Worm (Caenorhabditis elegans): ENCODE results near the gene Y38A10A.2.
A peak's percentile ranks its signal among the peaks of the same experiment; 100 is the strongest.

Y38A10A.2 gene

DNA sequence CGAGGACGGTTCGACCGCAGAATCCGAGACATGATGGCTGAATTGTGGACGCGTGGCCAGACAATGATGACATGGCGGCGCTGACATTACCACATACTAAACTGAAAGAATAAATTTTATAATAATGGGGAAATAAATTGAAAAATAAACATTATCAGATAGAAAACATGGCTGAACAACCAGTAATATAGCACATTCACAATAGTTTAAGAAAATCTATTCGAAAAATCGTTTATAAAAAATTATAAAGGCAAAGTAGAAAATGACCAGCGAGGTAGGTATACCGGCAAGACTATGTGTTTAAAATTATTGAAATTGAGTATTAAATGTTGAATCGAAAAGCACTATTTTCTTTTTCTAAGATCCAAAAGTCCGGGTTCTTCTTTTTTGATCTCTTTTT lies 12.1 kb downstream of the Y38A10A.2 start, which contains the start of gene jamp-1:
Gene jamp-1, minus strand, starts transcription at position 101 of the 400 bp plus-strand sequence.
- TF ChIP-seq unc-62 (GFP tag; optimal IDR thresholded peaks at IDR 0.05) (no peak), unc-86 (tag; optimal IDR thresholded peaks at IDR 0.05) (no peak), hlh-17 (GFP tag; optimal IDR thresholded peaks at IDR 0.05; ENCODE audit: borderline replicate concordance) (no peak), pqm-1 (tag; optimal IDR thresholded peaks at IDR 0.05) (no peak), unc-30 (tag; optimal IDR thresholded peaks at IDR 0.05) (no peak), dpl-1 (GFP tag; optimal IDR thresholded peaks at IDR 0.05) (no peak), vab-15 (tag; optimal IDR thresholded peaks at IDR 0.05) (no peak), sptf-1 (tag; optimal IDR thresholded peaks at IDR 0.05) (no peak), aha-1 (tag; optimal IDR thresholded peaks at IDR 0.05) (no peak), elt-2 (tag; optimal IDR thresholded peaks at IDR 0.05) (no peak), C04F5.9 (tag; optimal IDR thresholded peaks at IDR 0.05) (no peak), irx-1 (tag; optimal IDR thresholded peaks at IDR 0.05) (no peak), efl-1 (optimal IDR thresholded peaks at IDR 0.05) (no peak), efl-1 (GFP tag; optimal IDR thresholded peaks at IDR 0.05 in 1 of 2) (no peak), nhr-71 (tag; optimal IDR thresholded peaks at IDR 0.05) (no peak), snu-23 (GFP tag; optimal IDR thresholded peaks at IDR 0.05) (no peak), tlp-1 (tag; optimal IDR thresholded peaks at IDR 0.05) (no peak), skn-1 (tag; optimal IDR thresholded peaks at IDR 0.05) (no peak)

DNA sequence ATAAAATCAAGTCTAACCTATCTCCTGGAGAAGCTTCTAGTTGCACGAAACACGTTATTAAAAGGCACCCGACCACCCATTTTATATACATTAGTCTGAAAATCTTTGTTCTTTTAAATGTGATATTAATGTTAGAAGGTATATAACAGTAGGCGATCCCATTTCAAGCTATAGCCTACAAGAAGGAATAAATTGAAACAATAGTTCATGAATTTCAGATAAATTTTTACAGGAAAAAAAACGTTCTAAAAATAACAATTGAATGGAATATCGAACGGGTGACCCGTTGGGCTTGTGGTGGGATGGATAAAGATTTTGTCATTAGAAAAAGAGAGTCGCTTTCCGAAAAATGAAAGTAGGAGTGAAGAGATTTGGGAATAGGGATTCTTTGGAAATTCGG lies 15.4 kb downstream of the Y38A10A.2 start, which contains the start of gene pgap-3:
Gene pgap-3, minus strand, starts transcription at position 101 of the 400 bp plus-strand sequence.
- no peak for TF ChIP-seq Y116A8C.19 (tag; optimal IDR thresholded peaks at IDR 0.05; ENCODE audit: borderline replicate concordance)

DNA sequence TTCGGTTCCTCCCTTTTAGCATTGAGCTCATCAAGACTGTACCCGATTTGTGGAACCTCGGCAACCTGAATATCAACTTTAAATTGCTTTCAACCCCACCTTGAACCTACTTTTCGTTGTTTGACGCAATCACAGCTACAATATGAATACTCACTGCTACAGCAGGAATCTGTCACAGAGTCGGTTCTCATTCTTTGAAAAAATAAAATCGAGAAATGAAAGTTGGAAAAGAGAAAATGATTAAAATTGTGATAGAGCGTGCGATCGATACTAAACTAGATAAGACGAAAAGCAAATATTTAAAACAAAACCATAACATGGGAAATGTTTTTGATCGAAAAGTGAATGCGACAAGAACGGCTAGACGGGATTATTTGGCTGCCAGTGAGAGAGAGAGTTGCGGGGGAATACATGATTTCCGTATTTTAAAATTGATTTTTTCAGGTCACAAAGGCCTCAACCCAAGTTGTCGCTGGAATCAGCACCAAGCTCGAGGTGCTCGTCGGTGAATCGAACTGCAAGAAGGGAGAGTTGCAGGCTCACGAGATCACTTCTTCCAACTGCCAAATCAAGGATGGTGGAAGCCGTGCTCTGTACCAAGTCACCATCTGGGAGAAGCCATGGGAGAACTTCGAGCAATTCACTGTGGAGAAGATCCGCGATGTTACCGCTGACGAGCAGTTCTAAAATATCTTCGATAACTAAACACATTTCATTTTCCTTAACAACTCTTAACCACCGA lies 18.2 kb downstream of the Y38A10A.2 start, which contains the start of gene R01B10.3:
Gene R01B10.3, minus strand, starts transcription at position 277 of the 742 bp plus-strand sequence.
- TF ChIP-seq nhr-84 (tag; optimal IDR thresholded peaks at IDR 0.05): no peak
- no peak for TF ChIP-seq hpl-2 (GFP tag; optimal IDR thresholded peaks at IDR 0.05)
- TF ChIP-seq efl-3 (GFP tag; optimal IDR thresholded peaks at IDR 0.05): no peak
- TF ChIP-seq efl-1 (optimal IDR thresholded peaks at IDR 0.05): no peak
- peak in 1 of 2 experiments; percentile 93 for TF ChIP-seq efl-1 (GFP tag; optimal IDR thresholded peaks at IDR 0.05 in 1 of 2)
- TF ChIP-seq elt-2 (tag; optimal IDR thresholded peaks at IDR 0.05): peak; percentile 2

DNA sequence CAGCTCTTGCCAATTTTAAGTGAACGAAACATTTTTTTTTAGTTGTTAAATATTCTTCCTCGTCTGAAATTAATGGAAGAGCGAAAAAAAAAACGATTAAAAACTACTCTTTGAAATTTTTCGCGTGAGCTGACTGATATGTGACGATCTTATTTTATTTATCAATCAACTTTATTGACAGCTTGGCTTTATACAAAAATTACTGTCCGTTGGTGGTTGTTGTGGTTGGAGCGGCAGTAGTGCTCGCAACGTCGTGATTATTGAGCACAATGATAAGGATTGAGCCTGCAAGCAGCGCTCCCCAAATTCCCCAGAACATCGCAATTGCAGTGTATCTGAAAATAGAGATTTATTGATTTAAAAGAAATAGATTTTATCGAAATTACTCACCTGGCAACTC lies 18.8 kb downstream of the Y38A10A.2 start:
- TF ChIP-seq nhr-20 (tag; optimal IDR thresholded peaks at IDR 0.05) (no peak), snu-23 (GFP tag; optimal IDR thresholded peaks at IDR 0.05) (no peak), nhr-19 (GFP tag; conservative IDR thresholded peaks at IDR 0.05) (no peak), unc-98 (GFP tag; IDR thresholded peaks at IDR 0.05) (no peak), lin-39 (tag; optimal IDR thresholded peaks at IDR 0.05) (no peak), fkh-8 (tag; optimal IDR thresholded peaks at IDR 0.05) (no peak), nhr-77 (tag; optimal IDR thresholded peaks at IDR 0.05) (no peak), fkh-4 (tag; optimal IDR thresholded peaks at IDR 0.05; ENCODE audit: borderline replicate concordance) (no peak)

DNA sequence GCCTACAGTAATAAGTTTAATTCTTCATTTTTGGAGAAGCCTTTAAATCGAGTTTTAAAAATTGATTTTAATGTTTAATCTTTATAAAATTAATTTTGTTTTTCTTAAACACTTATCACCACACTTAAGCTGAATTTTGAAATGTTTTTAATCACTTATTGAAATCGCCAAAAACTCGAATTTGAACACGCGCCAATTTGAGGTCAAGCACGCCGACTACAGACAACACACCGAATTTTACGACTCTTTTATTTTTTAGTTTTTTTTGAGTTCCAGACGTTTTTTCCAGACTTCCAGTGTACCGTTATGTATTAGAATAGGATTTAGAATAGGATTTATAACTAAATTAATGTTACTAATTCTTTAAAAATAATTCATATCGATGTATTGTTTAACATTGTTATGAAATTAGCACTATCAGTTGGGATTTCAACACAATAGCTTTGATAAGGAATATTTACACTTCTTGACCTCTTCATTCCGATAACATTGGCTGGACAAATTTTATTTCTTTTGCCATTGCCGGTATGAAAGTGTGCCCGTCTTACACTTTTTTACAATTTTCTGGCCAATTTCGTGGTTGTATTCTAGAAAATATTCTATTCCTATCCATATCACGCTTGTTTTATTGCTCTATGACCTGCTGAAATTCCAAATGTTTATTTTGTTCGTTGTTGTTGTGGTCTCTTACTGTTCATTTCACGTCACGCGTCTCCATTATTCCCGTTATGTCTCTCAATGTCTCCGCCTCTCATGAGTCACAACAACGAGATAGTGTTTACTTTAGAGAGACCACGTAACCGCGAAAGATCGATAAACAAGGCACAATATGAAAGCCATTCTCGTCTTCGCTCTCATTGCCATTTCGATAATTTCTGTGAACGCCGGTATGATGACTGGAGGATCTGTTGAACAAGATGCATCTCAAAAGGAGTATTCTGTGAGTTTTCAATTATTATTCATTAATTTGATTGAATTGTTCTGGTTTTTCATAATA lies 19.7 kb downstream of the Y38A10A.2 start, which contains the start of gene cpi-2:
Gene cpi-2, plus strand, starts transcription at position 788 of the 997 bp plus-strand sequence.
- TF ChIP-seq nhr-85 (tag) (peak; percentile 64), skn-1 (tag; optimal IDR thresholded peaks at IDR 0.05) (no peak), fkh-8 (tag; optimal IDR thresholded peaks at IDR 0.05) (peak; percentile 5), nhr-20 (tag; optimal IDR thresholded peaks at IDR 0.05) (peak; percentile 46), grh-1 (GFP tag; IDR thresholded peaks at IDR 0.05) (no peak), ceh-82 (tag; optimal IDR thresholded peaks at IDR 0.05) (peak in 1 of 3 experiments; percentile 17), sptf-1 (tag; optimal IDR thresholded peaks at IDR 0.05) (no peak), nhr-19 (GFP tag; conservative IDR thresholded peaks at IDR 0.05) (no peak; the same call in 1 of the 2 replicates), unc-62 (GFP tag; optimal IDR thresholded peaks at IDR 0.05) (no peak), nhr-12 (tag; optimal IDR thresholded peaks at IDR 0.05) (no peak), irx-1 (tag; optimal IDR thresholded peaks at IDR 0.05) (no peak), sox-4 (tag; optimal IDR thresholded peaks at IDR 0.05) (no peak), ztf-11 (tag; optimal IDR thresholded peaks at IDR 0.05) (no peak), ceh-63 (GFP tag; optimal IDR thresholded peaks at IDR 0.05) (no peak), nhr-11 (tag; optimal IDR thresholded peaks at IDR 0.05) (no peak), egl-13 (tag; optimal IDR thresholded peaks at IDR 0.05) (no peak), lir-3 (tag; optimal IDR thresholded peaks at IDR 0.05; ENCODE audit: poor library complexity) (no peak), nhr-71 (tag; optimal IDR thresholded peaks at IDR 0.05) (peak; percentile 45), pqm-1 (tag; optimal IDR thresholded peaks at IDR 0.05) (no peak), fkh-4 (tag; optimal IDR thresholded peaks at IDR 0.05; ENCODE audit: borderline replicate concordance) (no peak), jun-1 (tag; optimal IDR thresholded peaks at IDR 0.05) (peak; percentile 63), unc-86 (tag; optimal IDR thresholded peaks at IDR 0.05) (no peak)

All from whole organism, L1 larva.